Worm (Caenorhabditis elegans) whole organism, L4/young adult: ENCODE measurements around the gene dod-22.

Source experiments
- dao-5 ChIP-seq: sonication (generic microtip); optimal IDR thresholded peaks from 2 replicates; lab custom pipeline; 2016; ENCODE audit warnings: missing genotype, missing genetic modification characterization, moderate library complexity, missing compliant biosample characterization
- him-1 ChIP-seq: sonication (generic microtip); optimal IDR thresholded peaks from 2 replicates; lab custom pipeline; 2016; ENCODE audit warnings: missing genotype, missing genetic modification reagents, missing genetic modification characterization, missing compliant biosample characterization

DNA sequence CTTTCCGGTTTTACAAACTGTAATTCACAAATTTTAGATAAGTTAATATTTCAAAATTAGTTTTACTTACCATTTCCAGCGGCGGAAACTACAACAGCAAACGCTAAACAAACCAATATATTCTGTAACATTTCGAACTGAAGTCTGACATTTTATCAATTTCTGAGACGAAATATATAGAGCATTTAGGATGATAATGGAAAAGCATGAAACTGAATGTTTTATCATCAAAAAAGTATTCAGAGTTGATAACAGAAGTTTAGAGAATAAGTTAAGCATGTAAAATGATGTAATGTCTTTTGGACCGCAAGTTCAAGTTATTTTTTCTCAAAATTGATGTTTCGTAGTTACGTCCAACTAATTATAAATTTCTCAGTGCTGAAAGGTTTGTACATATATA lies 4.0 kb downstream of the dod-22 start, which contains the start of gene F55G11.2:
- TF ChIP-seq dao-5 (tag; lab: Kevin White, UChicago) (no peak), him-1 (tag; lab: Kevin White, UChicago) (no peak)
